Fruit fly (Drosophila melanogaster) whole organism, wandering third instar larva: Measurements from ENCODE around the gene woc.

Experiments used
- CG32264 ChIP-seq: fragments of 200-800 bp; sonication (Bioruptor generic); optimal IDR thresholded peaks from 2 replicates; lab custom pipeline; 2016; ENCODE audit warnings: missing biosample characterization, missing genetic modification characterization
- CG9705 ChIP-seq: fragments of 200-800 bp; sonication (Bioruptor generic); optimal IDR thresholded peaks from 2 replicates; lab custom pipeline; 2018; ENCODE audit warnings: missing biosample characterization, mild to moderate bottlenecking, missing genetic modification characterization
- CrebA ChIP-seq: fragments of 200-800 bp; sonication (Bioruptor generic); optimal IDR thresholded peaks from 2 replicates; lab custom pipeline; 2016; ENCODE audit warnings: missing biosample characterization, mild to moderate bottlenecking, missing genetic modification characterization, borderline replicate concordance
- Dif ChIP-seq: fragments of 200-275, 200-300 bp; sonication (Bioruptor generic); optimal IDR thresholded peaks from 2 replicates; lab custom pipeline; 2018; ENCODE audit warnings: missing biosample characterization, missing genetic modification characterization; ENCODE audit not compliant: partially characterized antibody
- HLH106 ChIP-seq: fragments of 200-800 bp; optimal IDR thresholded peaks from 3 replicates; lab custom pipeline; 2019; ENCODE audit warnings: missing biosample characterization, mild to moderate bottlenecking, missing genetic modification characterization, moderate library complexity
- Hnf4 ChIP-seq: fragments of 200-800 bp; sonication (Bioruptor generic); optimal IDR thresholded peaks from 2 replicates; lab custom pipeline; 2016; ENCODE audit warnings: missing biosample characterization, mild to moderate bottlenecking, missing genetic modification characterization
- Hr83 ChIP-seq: fragments of 200-300 bp; sonication (Bioruptor generic); optimal IDR thresholded peaks from 2 replicates; lab custom pipeline; 2016; ENCODE audit warnings: missing biosample characterization, mild to moderate bottlenecking, missing genetic modification characterization, moderate library complexity; ENCODE audit not compliant: poor library complexity, severe bottlenecking
- Myc ChIP-seq: fragments of >200 bp; optimal IDR thresholded peaks from 2 replicates; lab custom pipeline; 2017
- OdsH ChIP-seq: fragments of 200-800 bp; sonication (Bioruptor generic); optimal IDR thresholded peaks from 2 replicates; lab custom pipeline; 2016; ENCODE audit warnings: missing biosample characterization, mild to moderate bottlenecking, missing genetic modification characterization
- Rel ChIP-seq, 2 experiments: fragments of 200-800 bp; sonication (Bioruptor generic) in 1 of 2; optimal IDR thresholded peaks; 2 replicates in 1 of 2; 3 replicates in 1 of 2; lab custom pipeline; 2016 to 2019; ENCODE audit warnings: mild to moderate bottlenecking in 2 of 2, missing biosample characterization in 2 of 2, missing genetic modification characterization in 2 of 2, moderate library complexity in 1 of 2
- Sp1 ChIP-seq: fragments of 200-800 bp; sonication (Bioruptor generic); optimal IDR thresholded peaks from 3 replicates; lab custom pipeline; 2019; ENCODE audit warnings: missing biosample characterization, mild to moderate bottlenecking, missing genetic modification characterization, moderate library complexity
- Vsx2 ChIP-seq: fragments of 200-300, 225-300 bp; sonication (Bioruptor generic); optimal IDR thresholded peaks from 2 replicates; lab custom pipeline; 2018; ENCODE audit warnings: missing biosample characterization, missing genetic modification characterization; ENCODE audit not compliant: partially characterized antibody
- br ChIP-seq: fragments of 200-800 bp; sonication (Bioruptor generic); optimal IDR thresholded peaks from 2 replicates; lab custom pipeline; 2016; ENCODE audit warnings: missing biosample characterization, missing genetic modification characterization
- brk ChIP-seq: fragments of 200-800 bp; sonication (Bioruptor generic); optimal IDR thresholded peaks from 2 replicates; lab custom pipeline; 2016; ENCODE audit warnings: missing biosample characterization, mild to moderate bottlenecking, missing genetic modification characterization
- dl ChIP-seq, 2 experiments: fragments of 175-275, 200-275 bp in 1 of 2; fragments of 200-275 bp in 1 of 2; sonication (Bioruptor generic); optimal IDR thresholded peaks; lab custom pipeline; 2018; ENCODE audit warnings: mild to moderate bottlenecking in 2 of 2, missing biosample characterization in 2 of 2, missing genetic modification characterization in 2 of 2, moderate library complexity in 2 of 2; ENCODE audit not compliant: partially characterized antibody in 2 of 2, insufficient read depth in 1 of 2
- dmrt93B ChIP-seq: fragments of 200-800 bp; sonication (Bioruptor generic); optimal IDR thresholded peaks from 2 replicates; lab custom pipeline; 2018; ENCODE audit warnings: missing biosample characterization, mild to moderate bottlenecking, missing genetic modification characterization
- dsf ChIP-seq: sonication (Bioruptor generic); optimal IDR thresholded peaks from 2 replicates; lab custom pipeline; 2016; ENCODE audit warnings: missing biosample characterization, missing genetic modification characterization, borderline replicate concordance
- ey ChIP-seq: fragments of 200-800 bp; sonication (Bioruptor generic); optimal IDR thresholded peaks from 2 replicates; lab custom pipeline; 2016; ENCODE audit warnings: missing biosample characterization, missing genetic modification characterization
- foxo ChIP-seq, 2 experiments: fragments of 200-800 bp; sonication (Bioruptor generic); optimal IDR thresholded peaks; 2 replicates in 1 of 2; 3 replicates in 1 of 2; lab custom pipeline; 2016 to 2017; ENCODE audit warnings: missing biosample characterization in 2 of 2, missing genetic modification characterization in 2 of 2
- fru ChIP-seq: fragments of 200-800 bp; sonication (Bioruptor generic); optimal IDR thresholded peaks from 3 replicates; lab custom pipeline; 2016; ENCODE audit warnings: missing biosample characterization, mild to moderate bottlenecking, missing genetic modification characterization
- h ChIP-seq: fragments of 200-800 bp; sonication (Bioruptor generic); optimal IDR thresholded peaks from 3 replicates; lab custom pipeline; 2016; ENCODE audit warnings: missing biosample characterization, mild to moderate bottlenecking, missing genetic modification characterization
- jim ChIP-seq: fragments of 175-275, 200-325 bp; sonication (Bioruptor generic); optimal IDR thresholded peaks from 2 replicates; lab custom pipeline; 2016; ENCODE audit warnings: missing biosample characterization, mild to moderate bottlenecking, missing genetic modification characterization
- lola ChIP-seq: fragments of >200 bp; optimal IDR thresholded peaks from 2 replicates; lab custom pipeline; 2017; ENCODE audit warnings: missing biosample characterization, missing genetic modification characterization
- psq ChIP-seq: fragments of 200-800 bp; sonication (Bioruptor generic); optimal IDR thresholded peaks from 3 replicates; lab custom pipeline; 2017; ENCODE audit warnings: missing biosample characterization, mild to moderate bottlenecking, missing genetic modification characterization, moderate library complexity
- rgr ChIP-seq: fragments of 200-800 bp; sonication (Bioruptor generic); optimal IDR thresholded peaks from 3 replicates; lab custom pipeline; 2016; ENCODE audit warnings: missing biosample characterization, mild to moderate bottlenecking, missing genetic modification characterization
- sage ChIP-seq: fragments of 200-800 bp; sonication (Bioruptor generic); optimal IDR thresholded peaks from 2 replicates; lab custom pipeline; 2016; ENCODE audit warnings: missing biosample characterization, mild to moderate bottlenecking, missing genetic modification characterization
- sv ChIP-seq: fragments of 200-800 bp; sonication (Bioruptor generic); optimal IDR thresholded peaks from 3 replicates; lab custom pipeline; 2016; ENCODE audit warnings: missing biosample characterization, missing genetic modification characterization
- tai ChIP-seq: sonication (Bioruptor generic); optimal IDR thresholded peaks from 2 replicates; lab custom pipeline; 2016; ENCODE audit warnings: missing biosample characterization, missing genetic modification characterization
- woc ChIP-seq: sonication (Bioruptor generic); optimal IDR thresholded peaks from 2 replicates; lab custom pipeline; 2016; ENCODE audit warnings: missing biosample characterization, mild to moderate bottlenecking, missing genetic modification characterization

The woc gene

dm6 chr3R:27226080-27226648 is 37.7 kb downstream of the woc start:
- TF ChIP-seq Dif (no peak), Rel (GFP tag; optimal IDR thresholded peaks at IDR 0.05; lab: Kevin White, UChicago) (no peak), Rel (tag; optimal IDR thresholded peaks at IDR 0.05; lab: Kevin White, UChicago) (peak; percentile 68)

dm6 chr3R:27225490-27225889 is 38.4 kb downstream of the woc start:
- TF ChIP-seq OdsH (GFP tag; lab: Kevin White, UChicago) = no peak
- no peak for TF ChIP-seq lola
- TF ChIP-seq Hnf4 (GFP tag; lab: Kevin White, UChicago) = no peak
- TF ChIP-seq brk = no peak
- TF ChIP-seq Hr83 = no peak
- TF ChIP-seq h (GFP tag; lab: Kevin White, UChicago) = no peak
- no peak for TF ChIP-seq CG9705 (GFP tag; lab: Kevin White, UChicago)
- no peak for TF ChIP-seq psq (GFP tag; lab: Kevin White, UChicago)
- no peak for TF ChIP-seq CrebA (GFP tag; lab: Kevin White, UChicago)
- no peak for TF ChIP-seq sv
- TF ChIP-seq fru (GFP tag; lab: Kevin White, UChicago) = no peak
- no peak for TF ChIP-seq Rel (GFP tag; optimal IDR thresholded peaks at IDR 0.05; lab: Kevin White, UChicago)
- TF ChIP-seq Rel (tag; optimal IDR thresholded peaks at IDR 0.05; lab: Kevin White, UChicago) = no peak
- TF ChIP-seq Vsx2 (GFP tag; lab: Kevin White, UChicago) = no peak
- no peak for TF ChIP-seq HLH106 (tag; lab: Kevin White, UChicago)
- TF ChIP-seq tai (GFP tag; lab: Kevin White, UChicago) = no peak
- TF ChIP-seq sage (GFP tag; lab: Kevin White, UChicago) = no peak
- TF ChIP-seq br = no peak
- no peak for TF ChIP-seq dsf (GFP tag; lab: Kevin White, UChicago)
- no peak for TF ChIP-seq CG32264 (GFP tag; lab: Kevin White, UChicago)

DNA sequence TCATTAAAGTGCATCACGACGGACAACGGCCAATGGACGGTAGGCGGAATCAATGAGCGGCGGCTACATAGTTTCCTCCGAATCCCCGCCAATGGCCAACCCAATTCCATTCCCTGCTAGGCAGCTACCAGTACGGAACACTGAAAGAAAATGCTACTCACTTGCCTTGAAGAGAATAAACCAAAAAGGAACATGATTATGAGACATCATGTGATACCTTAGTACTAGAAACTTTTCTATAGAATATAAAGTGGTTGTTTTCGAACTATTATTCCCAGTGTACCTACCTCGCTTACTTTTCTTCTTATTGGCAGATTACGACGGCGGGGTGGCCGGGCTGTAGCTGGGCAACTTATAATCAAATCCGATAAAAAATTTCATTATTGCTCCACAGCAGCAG is 39.1 kb downstream of the woc start:
- TF ChIP-seq Sp1 (GFP tag; lab: Kevin White, UChicago) (peak; percentile 42), h (GFP tag; lab: Kevin White, UChicago) (peak; percentile 55), psq (GFP tag; lab: Kevin White, UChicago) (no peak), foxo (GFP tag; optimal IDR thresholded peaks at IDR 0.05; lab: Kevin White, UChicago) (peak in 1 of 2 experiments; percentile 55), HLH106 (tag; lab: Kevin White, UChicago) (peak; percentile 48), br (peak; percentile 44), rgr (GFP tag; lab: Kevin White, UChicago) (peak; percentile 29), dl (GFP tag; optimal IDR thresholded peaks at IDR 0.05; lab: Kevin White, UChicago; ENCODE audit: insufficient read depth in 1 of 2, partially characterized antibody in 2 of 2) (no peak), fru (GFP tag; lab: Kevin White, UChicago) (peak; percentile 55), CG32264 (GFP tag; lab: Kevin White, UChicago) (no peak), Myc (no peak), woc (GFP tag; lab: Kevin White, UChicago) (peak; percentile 65), OdsH (GFP tag; lab: Kevin White, UChicago) (peak; percentile 29), ey (GFP tag; lab: Kevin White, UChicago) (peak; percentile 33)

- TF ChIP-seq sage (GFP tag; lab: Kevin White, UChicago) (no peak), foxo (GFP tag; optimal IDR thresholded peaks at IDR 0.05; lab: Kevin White, UChicago) (no peak), dmrt93B (GFP tag; lab: Kevin White, UChicago) (no peak), Rel (GFP tag; optimal IDR thresholded peaks at IDR 0.05; lab: Kevin White, UChicago) (no peak), Rel (tag; optimal IDR thresholded peaks at IDR 0.05; lab: Kevin White, UChicago) (no peak), rgr (GFP tag; lab: Kevin White, UChicago) (no peak), Dif (no peak), jim (no peak), h (GFP tag; lab: Kevin White, UChicago) (no peak), lola (no peak)
Observed at dm6 chr3R:27223012-27223411, 40.8 kb downstream of the woc start.
